Worm (Caenorhabditis elegans) whole organism, young adult: ENCODE data around the gene gly-7.

ENCODE experiments used
- F10E7.11 ChIP-seq: sonication (generic microtip); optimal IDR thresholded peaks from 2 replicates; lab custom pipeline; 2017; ENCODE audit warnings: mild to moderate bottlenecking, missing genetic modification characterization, moderate library complexity, missing compliant biosample characterization
- athp-1 ChIP-seq: sonication (generic microtip); optimal IDR thresholded peaks from 2 replicates; lab custom pipeline; 2017; ENCODE audit warnings: mild to moderate bottlenecking, missing genetic modification characterization, missing compliant biosample characterization
- lag-1 ChIP-seq: fragments of 200-800 bp; sonication (Bioruptor generic); IDR thresholded peaks from 2 replicates; pipeline ENCODE4 v1.3.6; 2022; ENCODE audit warnings: missing genetic modification reagents, missing genetic modification characterization, missing compliant biosample characterization
- lin-40 ChIP-seq: sonication (generic microtip); optimal IDR thresholded peaks from 2 replicates; lab custom pipeline; 2016; ENCODE audit warnings: missing genetic modification characterization, mild to moderate bottlenecking, missing compliant biosample characterization, missing genotype, missing genetic modification reagents
- lin-54 ChIP-seq: fragments of 200-800 bp; sonication (Bioruptor generic); optimal IDR thresholded peaks from 2 replicates; lab custom pipeline; 2018; ENCODE audit warnings: mild to moderate bottlenecking, missing genetic modification characterization, missing compliant biosample characterization
- pha-4 ChIP-seq: fragments of 150-350 bp; sonication (generic microtip); optimal IDR thresholded peaks from 2 replicates; lab custom pipeline; 2014; ENCODE audit warnings: missing biosample characterization, missing genetic modification reagents, missing genetic modification characterization
- sea-2 ChIP-seq: fragments of 200-800 bp; sonication (Bioruptor generic); IDR thresholded peaks from 2 replicates; pipeline ENCODE4 v1.3.6; 2022; ENCODE audit warnings: missing genetic modification characterization, missing compliant biosample characterization
- snpc-3.4 ChIP-seq: sonication (generic microtip); optimal IDR thresholded peaks from 2 replicates; lab custom pipeline; 2017; ENCODE audit warnings: missing genetic modification characterization, mild to moderate bottlenecking, missing compliant biosample characterization, antibody characterized with exemption, moderate library complexity, missing genotype, missing genetic modification reagents

DNA sequence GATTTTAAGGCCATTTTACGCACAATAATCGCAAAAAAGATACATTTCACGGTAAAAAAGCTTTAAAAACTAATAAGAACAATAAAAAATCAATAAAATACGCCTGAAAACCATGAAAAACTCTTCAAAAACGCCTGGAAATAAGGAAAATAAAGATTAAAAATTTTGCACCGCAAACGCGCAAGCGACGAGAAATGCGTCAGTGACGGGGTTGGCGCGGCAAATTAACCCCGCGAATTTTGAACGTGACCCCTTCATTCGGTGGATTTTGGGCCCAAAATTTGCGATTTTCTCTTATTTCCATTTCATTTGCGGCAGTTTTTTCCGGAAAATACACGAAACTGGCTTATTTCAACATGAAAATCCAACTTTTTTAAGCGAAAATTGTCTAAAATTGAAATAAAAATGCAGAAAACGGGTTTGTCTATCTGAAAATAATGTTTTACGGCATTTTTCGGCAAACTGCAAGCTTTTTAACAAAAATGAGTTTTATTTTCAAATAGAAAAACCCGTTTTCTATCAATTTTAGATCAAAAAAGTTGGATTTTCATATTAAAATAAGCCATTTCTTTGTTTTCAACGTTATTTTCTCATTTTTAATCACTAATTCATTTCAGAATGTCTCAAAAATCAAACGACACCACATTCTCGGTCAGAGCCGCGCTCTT, 47.6 kb upstream of the gly-7 start, which contains the start of gene knl-3:
- peak; percentile 65 for TF ChIP-seq pha-4 (tag; lab: Kevin White, UChicago)
- no peak for TF ChIP-seq F10E7.11 (tag; lab: Kevin White, UChicago)
- no peak for TF ChIP-seq sea-2
- no peak for TF ChIP-seq lag-1 (GFP tag; lab: Robert Waterston, UW)
- peak; percentile 89 for TF ChIP-seq athp-1 (tag; lab: Kevin White, UChicago)
- TF ChIP-seq lin-54 (GFP tag; lab: Kevin White, UChicago): peak; percentile 99
- TF ChIP-seq lin-40: peak; percentile 89
- peak; percentile 96 for TF ChIP-seq snpc-3.4
